Fruit fly (Drosophila melanogaster) whole organism, prepupa: ENCODE results near the gene CG3515.

Source experiments
- CG3032 ChIP-seq: fragments of 200-800 bp; optimal IDR thresholded peaks from 2 replicates; lab custom pipeline; 2019; ENCODE audit warnings: missing biosample characterization, mild to moderate bottlenecking, missing genetic modification characterization, moderate library complexity
- Eip78C ChIP-seq: fragments of 200-800 bp; sonication (Bioruptor generic); peaks from one replicate; lab custom pipeline; 2016; ENCODE audit warnings: missing biosample characterization, missing genetic modification characterization
- Ets21C ChIP-seq: fragments of 200-800 bp; sonication (Bioruptor generic); optimal IDR thresholded peaks from 3 replicates; lab custom pipeline; 2016; ENCODE audit warnings: missing biosample characterization, missing genetic modification characterization
- fkh ChIP-seq: fragments of 200-800 bp; sonication (Bioruptor generic); optimal IDR thresholded peaks from 3 replicates; lab custom pipeline; 2017; ENCODE audit warnings: missing biosample characterization, mild to moderate bottlenecking, missing genetic modification characterization, moderate library complexity

dm6 chr2L:2528097-2528496, 24.5 kb downstream of the CG3515 start:
- no peak for TF ChIP-seq Ets21C (GFP tag; lab: Kevin White, UChicago)
- peak; percentile 32 for TF ChIP-seq Eip78C
- no peak for TF ChIP-seq fkh (GFP tag; lab: Kevin White, UChicago)
- TF ChIP-seq CG3032 (tag; lab: Kevin White, UChicago), result no peak
